Worm (Caenorhabditis elegans) whole organism, dauer: ENCODE data around the gene F13A2.2.
"Not testable (repeated sequence)": the region's sequence is repeated elsewhere in the genome, so short reads cannot be mapped to it uniquely, and the experiment has no call there.

ENCODE experiments used
- unc-62 ChIP-seq: sonication (generic microtip); optimal IDR thresholded peaks from 2 replicates; lab custom pipeline; 2017; ENCODE audit warnings: missing biosample characterization, missing genetic modification reagents, missing genetic modification characterization

The F13A2.2 gene

DNA sequence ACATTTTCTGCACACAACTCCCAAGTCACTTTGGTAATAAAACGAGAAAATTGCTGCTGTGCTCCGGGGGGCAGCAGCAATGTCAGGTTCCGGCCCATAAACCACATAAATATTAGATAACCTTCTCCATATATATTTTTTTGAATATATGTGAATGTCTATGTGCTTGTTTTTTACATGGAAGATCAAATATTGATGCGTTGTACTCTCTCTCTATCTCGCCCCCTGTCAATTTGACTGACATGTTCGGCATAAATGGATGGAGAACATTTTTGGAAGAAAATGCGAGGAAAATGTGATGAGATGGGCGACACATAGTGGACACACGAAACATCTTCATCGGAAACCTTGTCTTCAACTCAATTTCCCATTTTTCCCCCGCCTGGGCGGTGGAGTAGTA is 24.4 kb downstream of the F13A2.2 start:
- TF ChIP-seq unc-62 (GFP tag; lab: Kevin White, UChicago): no peak

DNA sequence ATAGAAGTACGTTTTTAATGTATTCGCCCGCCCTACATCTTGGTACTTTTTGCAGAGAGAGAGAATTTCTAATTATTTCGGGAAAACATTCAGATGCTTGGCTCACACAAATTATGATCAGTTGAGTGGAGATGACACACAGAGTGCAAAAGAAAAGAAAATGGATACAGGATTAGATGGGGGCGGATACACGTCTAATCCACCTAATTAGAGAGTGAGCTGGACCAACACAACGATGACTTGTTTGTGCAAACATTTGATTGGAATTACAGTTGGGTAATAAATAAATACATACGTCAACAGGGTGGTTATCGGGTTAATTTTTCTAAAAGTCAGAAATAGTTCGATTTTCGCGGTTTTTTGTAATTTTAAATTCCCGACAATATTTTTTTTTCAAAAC is 25.3 kb downstream of the F13A2.2 start:
- TF ChIP-seq unc-62 (GFP tag; lab: Kevin White, UChicago): no peak

DNA sequence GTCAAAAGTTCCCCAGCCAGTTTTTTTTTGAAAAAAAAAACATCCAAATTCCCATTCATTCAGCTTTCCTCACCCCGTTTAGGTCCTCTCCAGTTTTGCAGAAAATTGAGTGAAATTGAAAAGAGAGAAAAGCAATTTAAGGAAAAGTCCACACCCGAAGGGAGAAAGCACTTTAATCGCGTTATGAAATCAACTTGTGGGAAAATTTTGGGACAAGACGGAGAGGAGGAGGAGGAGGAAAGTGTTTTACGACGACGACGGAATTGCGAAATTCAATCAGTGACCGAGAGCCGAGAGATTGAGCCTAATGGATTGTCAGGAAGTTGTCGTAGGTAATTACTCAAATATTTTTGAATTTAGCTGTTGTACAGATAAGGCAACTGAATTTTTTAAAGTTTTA is 27.0 kb downstream of the F13A2.2 start:
- TF ChIP-seq unc-62 (GFP tag; lab: Kevin White, UChicago): no peak

DNA sequence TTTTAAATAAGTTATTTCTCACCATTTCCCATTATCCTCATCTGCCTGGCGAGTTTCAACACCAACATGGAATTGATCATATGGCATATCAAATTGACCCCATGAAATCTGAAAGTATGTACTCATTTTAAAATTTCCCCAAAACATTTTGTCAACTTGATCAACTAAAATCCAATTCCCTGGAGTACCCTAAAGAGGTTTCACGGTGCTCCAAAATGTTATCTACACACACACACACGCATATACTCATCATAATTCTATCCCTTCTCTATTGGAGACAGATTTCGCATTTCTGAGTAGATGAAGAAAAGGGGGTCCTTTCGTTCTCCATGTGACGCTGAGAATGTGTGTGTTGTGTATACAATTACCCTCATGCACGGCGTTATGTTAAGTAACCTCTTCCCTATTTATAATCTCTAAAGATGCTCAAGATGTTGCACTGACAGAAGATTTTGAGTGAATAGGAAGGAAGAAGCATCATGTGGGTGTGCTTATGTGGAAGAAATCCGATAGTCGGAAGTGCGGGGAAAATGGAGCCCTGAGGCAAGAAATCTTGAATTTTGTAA is 28.3 kb downstream of the F13A2.2 start:
- no peak for TF ChIP-seq unc-62 (GFP tag; lab: Kevin White, UChicago)

DNA sequence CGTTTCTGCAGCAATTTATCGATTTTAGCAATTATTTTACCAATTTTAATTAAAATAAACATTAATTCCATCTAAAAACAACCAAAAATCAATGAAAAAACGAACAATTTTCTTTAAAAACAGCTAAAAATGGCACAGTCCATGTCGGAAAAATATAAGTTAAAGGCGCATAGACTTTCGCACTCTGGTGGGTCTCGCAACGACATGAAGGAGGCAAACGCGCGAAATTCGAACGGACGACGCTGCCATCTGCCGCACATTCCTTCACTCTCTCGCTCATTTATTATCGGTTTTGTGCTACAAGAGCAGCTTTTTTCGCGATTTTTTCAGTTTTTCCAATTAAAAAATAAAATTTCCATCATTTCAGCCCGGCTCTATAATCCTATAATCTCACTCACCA is 37.6 kb downstream of the F13A2.2 start, which contains the start of gene mcm-7:
Gene mcm-7, plus strand, starts transcription at position 368 of the 400 bp plus-strand sequence.
- TF ChIP-seq unc-62 (GFP tag; lab: Kevin White, UChicago): no peak

DNA sequence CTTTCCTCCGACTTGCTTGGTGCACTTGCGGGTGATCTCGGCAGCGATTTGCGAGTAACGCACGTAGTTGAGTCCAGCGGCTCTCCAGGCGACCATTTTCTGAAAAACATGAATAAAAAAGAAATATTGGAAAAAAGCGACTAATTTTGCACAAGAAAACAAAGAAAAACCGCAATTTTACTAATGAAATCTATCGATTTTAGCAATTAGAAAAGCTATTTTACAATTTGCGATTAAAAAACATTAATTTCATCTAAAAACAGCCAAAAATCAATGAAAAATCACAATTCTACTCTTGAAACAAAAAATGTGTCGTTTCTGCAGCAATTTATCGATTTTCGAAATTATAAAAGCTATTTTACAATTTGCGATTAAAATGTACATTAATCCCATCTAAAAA is 38.1 kb downstream of the F13A2.2 start, which contains the start of gene hpo-18:
Gene hpo-18, minus strand, starts transcription at position 101 of the 400 bp plus-strand sequence.
- no peak for TF ChIP-seq unc-62 (GFP tag; lab: Kevin White, UChicago)

DNA sequence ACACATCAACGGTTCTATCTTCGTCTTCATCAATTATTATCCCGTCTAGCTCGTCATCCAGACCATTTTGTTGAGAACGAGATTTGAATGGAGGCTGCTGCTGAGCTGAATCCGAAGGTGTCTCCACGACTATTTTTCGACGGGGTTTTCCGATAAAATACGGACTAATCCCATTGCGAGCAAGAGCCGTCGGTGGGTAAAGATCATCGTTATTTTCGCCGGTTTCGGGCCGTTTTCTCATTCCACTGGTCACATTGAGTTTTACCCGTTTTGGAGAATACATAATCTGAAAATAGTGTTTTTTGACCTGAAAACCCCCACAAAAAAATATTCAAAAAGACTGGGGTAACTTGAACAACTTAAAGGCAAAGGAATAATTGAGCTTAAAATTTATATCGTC is 38.7 kb downstream of the F13A2.2 start, which contains the start of gene figl-1:
Gene figl-1, minus strand, starts transcription at position 286 of the 400 bp plus-strand sequence.
- no peak for TF ChIP-seq unc-62 (GFP tag; lab: Kevin White, UChicago)

DNA sequence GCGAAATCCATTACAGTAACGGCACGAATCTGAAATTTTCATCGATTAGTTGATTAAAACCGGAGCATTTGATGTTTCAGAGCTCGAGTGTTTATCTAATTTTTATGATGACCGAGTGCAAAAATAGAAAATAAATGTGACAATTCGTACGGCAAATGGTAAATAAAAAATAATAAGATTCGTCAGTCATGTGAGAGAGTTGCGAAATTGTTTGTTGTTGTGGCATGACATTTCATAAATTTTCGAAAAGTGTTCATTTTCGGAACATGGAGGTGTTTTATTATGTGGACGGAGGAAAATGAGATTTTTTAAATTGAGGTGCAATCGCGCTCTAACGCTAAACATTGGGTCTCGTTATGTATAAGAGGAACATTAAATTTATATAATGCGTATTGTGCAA is 42.6 kb downstream of the F13A2.2 start:
- TF ChIP-seq unc-62 (GFP tag; lab: Kevin White, UChicago): no peak

DNA sequence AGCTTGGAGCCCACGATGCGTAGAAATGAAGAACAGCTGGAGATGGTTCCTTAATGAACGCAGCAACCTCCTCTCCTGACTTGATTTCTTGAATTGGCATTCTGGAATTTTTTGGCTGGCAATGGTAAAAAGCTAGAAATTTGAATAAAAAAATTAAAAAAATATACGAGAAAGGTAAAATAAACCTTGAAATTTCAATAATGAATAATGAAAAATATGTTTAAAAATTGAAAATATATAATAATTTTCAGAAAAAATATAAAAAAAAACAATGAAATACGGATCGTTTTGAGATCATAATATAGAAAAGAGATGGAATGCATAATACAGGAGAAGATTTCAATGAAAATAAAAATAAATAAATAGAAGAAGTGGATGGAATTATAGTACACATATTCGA is 43.2 kb downstream of the F13A2.2 start, which contains the start of gene glrx-3:
Gene glrx-3, minus strand, starts transcription at position 101 of the 400 bp plus-strand sequence.
- no peak for TF ChIP-seq unc-62 (GFP tag; lab: Kevin White, UChicago)

DNA sequence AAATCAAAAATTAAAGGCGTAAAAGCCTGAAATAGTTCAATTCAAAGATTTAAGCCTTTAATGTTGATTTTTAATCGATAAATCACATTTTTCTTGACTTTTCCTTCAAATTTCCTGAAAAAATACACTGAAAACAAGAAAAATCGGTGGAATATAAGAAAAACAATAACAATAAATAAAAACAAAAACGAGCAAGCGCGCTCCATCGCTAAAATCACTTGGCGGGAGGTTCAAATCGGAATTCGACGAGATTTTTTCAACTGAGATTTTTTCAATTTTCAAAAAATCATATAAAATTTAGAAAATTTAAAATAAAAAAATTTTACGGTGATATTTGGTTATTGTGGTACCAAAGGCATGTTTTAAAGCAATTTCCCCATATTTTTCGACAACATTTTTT is 44.9 kb downstream of the F13A2.2 start:
- no peak for TF ChIP-seq unc-62 (GFP tag; lab: Kevin White, UChicago)

DNA sequence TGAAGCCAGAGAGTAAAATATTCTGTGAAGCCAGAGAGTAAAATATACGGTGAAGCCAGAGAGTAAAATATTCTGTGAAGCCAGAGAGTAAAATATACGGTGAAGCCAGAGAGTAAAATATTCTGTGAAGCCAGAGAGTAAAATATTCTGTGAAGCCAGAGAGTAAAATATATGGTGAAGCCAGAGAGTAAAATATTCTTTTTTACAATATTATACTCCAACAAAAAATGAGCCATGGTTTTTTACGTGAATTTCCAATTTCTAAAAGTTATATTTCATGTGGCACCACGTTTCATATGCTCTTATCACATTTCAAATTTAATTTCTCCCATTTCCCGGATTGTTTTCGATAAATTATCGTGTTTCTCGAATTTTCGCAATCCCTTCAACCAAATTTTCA is 47.9 kb downstream of the F13A2.2 start, which contains the start of gene irld-1:
Gene irld-1, plus strand, starts transcription at position 301 of the 400 bp plus-strand sequence.
- TF ChIP-seq unc-62 (GFP tag; lab: Kevin White, UChicago): not testable (repeated sequence)
